Worm (Caenorhabditis elegans) whole organism, L4 larva: ENCODE data around the gene T19D12.6.

Experiments used
- F10B5.3 ChIP-seq: sonication (generic microtip); optimal IDR thresholded peaks from 2 replicates; lab custom pipeline; 2016; ENCODE audit warnings: mild to moderate bottlenecking, missing genetic modification characterization, missing compliant biosample characterization
- F26F4.8 ChIP-seq: fragments of 200-800 bp; sonication (Bioruptor generic); conservative IDR thresholded peaks from 2 replicates; pipeline ENCODE4 v1.3.6; 2022; ENCODE audit warnings: missing genetic modification characterization, missing compliant biosample characterization
- F44E2.7 ChIP-seq: fragments of 200-800 bp; sonication (Bioruptor generic); IDR thresholded peaks from 2 replicates; pipeline ENCODE4 v2.1.2; 2022; ENCODE audit warnings: missing genetic modification characterization, missing compliant biosample characterization
- Y105C5A.15 ChIP-seq: fragments of 200-800 bp; sonication (Bioruptor generic); IDR thresholded peaks from 2 replicates; pipeline ENCODE4 v1.3.6; 2022; ENCODE audit warnings: missing genetic modification characterization, missing compliant biosample characterization
- aly-2 ChIP-seq: sonication (generic microtip); optimal IDR thresholded peaks from 2 replicates; lab custom pipeline; 2018; ENCODE audit warnings: missing biosample characterization, missing genetic modification characterization
- arid-1 ChIP-seq: fragments of 200-800 bp; sonication (Bioruptor generic); conservative IDR thresholded peaks from 2 replicates; pipeline ENCODE4 v1.3.6; 2022; ENCODE audit warnings: missing genetic modification reagents, missing genetic modification characterization, missing compliant biosample characterization
- attf-4 ChIP-seq: sonication (generic microtip); optimal IDR thresholded peaks from 3 replicates; lab custom pipeline; 2017; ENCODE audit warnings: missing biosample characterization, missing genetic modification characterization
- ceh-20 ChIP-seq: fragments of 200-800 bp; sonication (Bioruptor generic); IDR thresholded peaks from 2 replicates; pipeline ENCODE4 v1.3.6; 2022; ENCODE audit warnings: missing genetic modification reagents, missing genetic modification characterization, missing compliant biosample characterization
- ceh-28 ChIP-seq: fragments of 150-350 bp; optimal IDR thresholded peaks from 2 replicates; lab custom pipeline; 2014; ENCODE audit warnings: missing biosample characterization, missing genetic modification reagents, missing genetic modification characterization
- ceh-44 ChIP-seq: fragments of 200-800 bp; sonication (Bioruptor generic); IDR thresholded peaks from 2 replicates; pipeline ENCODE4 v1.3.6; 2022; ENCODE audit warnings: missing genetic modification reagents, missing genetic modification characterization, missing compliant biosample characterization
- ceh-82 ChIP-seq: sonication (generic microtip); optimal IDR thresholded peaks from 2 replicates; lab custom pipeline; 2017; ENCODE audit warnings: missing biosample characterization, missing genetic modification characterization
- cey-2 ChIP-seq: sonication (generic microtip); optimal IDR thresholded peaks from 3 replicates; lab custom pipeline; 2017; ENCODE audit warnings: missing genetic modification characterization, mild to moderate bottlenecking, missing compliant biosample characterization, antibody characterized with exemption, borderline replicate concordance; ENCODE audit not compliant: insufficient read depth
- dmd-6 ChIP-seq: fragments of 200-800 bp; sonication (Bioruptor generic); IDR thresholded peaks from 2 replicates; pipeline ENCODE4 v1.3.6; 2022; ENCODE audit warnings: missing genetic modification reagents, missing genetic modification characterization, missing compliant biosample characterization
- dmd-9 ChIP-seq: fragments of 200-800 bp; sonication (Bioruptor generic); IDR thresholded peaks from 2 replicates; pipeline ENCODE4 v1.3.6; 2022; ENCODE audit warnings: missing genetic modification reagents, missing genetic modification characterization, missing compliant biosample characterization
- dpl-1 ChIP-seq: fragments of 150-350 bp; optimal IDR thresholded peaks from 2 replicates; lab custom pipeline; 2014; ENCODE audit warnings: missing biosample characterization, missing genetic modification reagents, missing genetic modification characterization
- dve-1 ChIP-seq: sonication (generic microtip); optimal IDR thresholded peaks from 2 replicates; lab custom pipeline; 2017; ENCODE audit warnings: antibody characterized with exemption, mild to moderate bottlenecking, missing genetic modification characterization, missing compliant biosample characterization; ENCODE audit not compliant: insufficient read depth
- fos-1 ChIP-seq: fragments of 150-350 bp; optimal IDR thresholded peaks from 2 replicates; lab custom pipeline; 2014; ENCODE audit warnings: missing biosample characterization, missing genetic modification characterization
- hif-1 ChIP-seq, 2 experiments: sonication (generic microtip); optimal IDR thresholded peaks; 2 replicates each; lab custom pipeline; 2016 to 2017; ENCODE audit warnings: missing compliant biosample characterization in 2 of 2, missing genetic modification characterization in 2 of 2, missing genetic modification reagents in 2 of 2, missing genotype in 2 of 2, mild to moderate bottlenecking in 1 of 2
- lin-1 ChIP-seq: fragments of 200-800 bp; sonication (Bioruptor generic); IDR thresholded peaks from 2 replicates; pipeline ENCODE4 v1.3.6; 2022; ENCODE audit warnings: missing genetic modification reagents, missing genetic modification characterization, missing compliant biosample characterization
- lin-29 ChIP-seq: fragments of 200-800 bp; sonication (Bioruptor generic); IDR thresholded peaks from 2 replicates; pipeline ENCODE4 v1.3.6; 2022; ENCODE audit warnings: missing genetic modification reagents, missing genetic modification characterization, missing compliant biosample characterization
- lin-38 ChIP-seq: fragments of 200-800 bp; sonication (Bioruptor generic); IDR thresholded peaks from 2 replicates; pipeline ENCODE4 v1.3.6; 2022; ENCODE audit warnings: missing genetic modification reagents, missing genetic modification characterization, missing compliant biosample characterization
- lin-39 ChIP-seq: fragments of 150-350 bp; optimal IDR thresholded peaks from 2 replicates; lab custom pipeline; 2014; ENCODE audit warnings: missing biosample characterization, missing genetic modification reagents, missing genetic modification characterization
- madf-5 ChIP-seq, 2 experiments: fragments of 200-800 bp; sonication (Bioruptor generic); IDR thresholded peaks; 2 replicates each; pipeline ENCODE4 v1.3.6; 2022; ENCODE audit warnings: missing compliant biosample characterization in 2 of 2, missing genetic modification characterization in 2 of 2
- mxl-2 ChIP-seq: fragments of 200-800 bp; sonication (Bioruptor generic); conservative IDR thresholded peaks from 2 replicates; pipeline ENCODE4 v1.3.6; 2022; ENCODE audit warnings: missing genetic modification reagents, missing genetic modification characterization, missing compliant biosample characterization
- nhr-10 ChIP-seq: fragments of 150-350 bp; optimal IDR thresholded peaks from 2 replicates; lab custom pipeline; 2014; ENCODE audit warnings: missing biosample characterization, missing genetic modification characterization
- nhr-102 ChIP-seq: sonication (generic microtip); optimal IDR thresholded peaks from 2 replicates; lab custom pipeline; 2016; ENCODE audit warnings: mild to moderate bottlenecking, missing genetic modification characterization, moderate library complexity, missing compliant biosample characterization
- nhr-25 ChIP-seq: sonication (generic microtip); optimal IDR thresholded peaks from 2 replicates; lab custom pipeline; 2017; ENCODE audit warnings: missing genetic modification characterization, mild to moderate bottlenecking, missing compliant biosample characterization, antibody characterized with exemption, moderate library complexity, borderline replicate concordance; ENCODE audit not compliant: insufficient read depth
- nhr-28 ChIP-seq: fragments of 150-350 bp; optimal IDR thresholded peaks from 2 replicates; lab custom pipeline; 2014; ENCODE audit warnings: missing biosample characterization, missing genetic modification characterization
- nhr-77 ChIP-seq: fragments of 150-350 bp; optimal IDR thresholded peaks from 2 replicates; lab custom pipeline; 2014; ENCODE audit warnings: missing biosample characterization, missing genetic modification characterization
- php-3 ChIP-seq: fragments of 200-800 bp; sonication (Bioruptor generic); IDR thresholded peaks from 2 replicates; pipeline ENCODE4 v1.3.6; 2022; ENCODE audit warnings: missing genetic modification reagents, missing genetic modification characterization, missing compliant biosample characterization
- pqm-1 ChIP-seq: sonication (generic microtip); optimal IDR thresholded peaks from 2 replicates; lab custom pipeline; 2017; ENCODE audit warnings: missing biosample characterization, missing genetic modification characterization
- rbr-2 ChIP-seq: sonication (generic microtip); optimal IDR thresholded peaks from 2 replicates; lab custom pipeline; 2016; ENCODE audit warnings: missing genotype, missing genetic modification characterization, missing compliant biosample characterization
- snpc-4 ChIP-seq: fragments of 150-350 bp; optimal IDR thresholded peaks from 2 replicates; lab custom pipeline; 2014; ENCODE audit warnings: missing biosample characterization, missing genetic modification characterization
- spr-1 ChIP-seq: sonication (generic microtip); optimal IDR thresholded peaks from 2 replicates; lab custom pipeline; 2016; ENCODE audit warnings: mild to moderate bottlenecking, missing genetic modification characterization, missing compliant biosample characterization
- spr-3 ChIP-seq: fragments of 200-800 bp; sonication (Bioruptor generic); optimal IDR thresholded peaks from 2 replicates; lab custom pipeline; 2018; ENCODE audit warnings: mild to moderate bottlenecking, missing genetic modification characterization, missing compliant biosample characterization
- tag-97 ChIP-seq: fragments of 200-800 bp; sonication (Bioruptor generic); IDR thresholded peaks from 2 replicates; pipeline ENCODE4 v1.3.6; 2022; ENCODE audit warnings: missing genetic modification characterization, missing compliant biosample characterization
- unc-130 ChIP-seq: sonication (generic microtip); optimal IDR thresholded peaks from 2 replicates; lab custom pipeline; 2016; ENCODE audit warnings: missing genetic modification reagents, missing genetic modification characterization, missing compliant biosample characterization
- unc-62 ChIP-seq, 3 experiments: fragments of 150-350 bp in 1 of 3; sonication (generic microtip); optimal IDR thresholded peaks in 2 of 3; peaks in 1 of 3; 1 replicate in 1 of 3; 2 replicates in 2 of 3; lab custom pipeline; 2014 to 2017; ENCODE audit warnings: missing biosample characterization in 3 of 3, missing genetic modification characterization in 3 of 3, missing genetic modification reagents in 3 of 3, missing genotype in 1 of 3
- zfp-2 ChIP-seq: sonication (generic microtip); optimal IDR thresholded peaks from 2 replicates; lab custom pipeline; 2016; ENCODE audit warnings: mild to moderate bottlenecking, missing genetic modification characterization, missing compliant biosample characterization
- zfp-3 ChIP-seq: fragments of 200-800 bp; sonication (Bioruptor generic); conservative IDR thresholded peaks from 2 replicates; pipeline ENCODE4 v1.3.6; 2022; ENCODE audit warnings: missing genetic modification reagents, missing genetic modification characterization, missing compliant biosample characterization
- zip-11 ChIP-seq: fragments of 200-800 bp; sonication (Bioruptor generic); IDR thresholded peaks from 2 replicates; pipeline ENCODE4 v1.3.6; 2022; ENCODE audit warnings: missing genetic modification characterization, missing compliant biosample characterization
- ztf-11 ChIP-seq: fragments of 150-350 bp; optimal IDR thresholded peaks from 2 replicates; lab custom pipeline; 2014; ENCODE audit warnings: missing biosample characterization, missing genetic modification characterization

The T19D12.6 gene

DNA sequence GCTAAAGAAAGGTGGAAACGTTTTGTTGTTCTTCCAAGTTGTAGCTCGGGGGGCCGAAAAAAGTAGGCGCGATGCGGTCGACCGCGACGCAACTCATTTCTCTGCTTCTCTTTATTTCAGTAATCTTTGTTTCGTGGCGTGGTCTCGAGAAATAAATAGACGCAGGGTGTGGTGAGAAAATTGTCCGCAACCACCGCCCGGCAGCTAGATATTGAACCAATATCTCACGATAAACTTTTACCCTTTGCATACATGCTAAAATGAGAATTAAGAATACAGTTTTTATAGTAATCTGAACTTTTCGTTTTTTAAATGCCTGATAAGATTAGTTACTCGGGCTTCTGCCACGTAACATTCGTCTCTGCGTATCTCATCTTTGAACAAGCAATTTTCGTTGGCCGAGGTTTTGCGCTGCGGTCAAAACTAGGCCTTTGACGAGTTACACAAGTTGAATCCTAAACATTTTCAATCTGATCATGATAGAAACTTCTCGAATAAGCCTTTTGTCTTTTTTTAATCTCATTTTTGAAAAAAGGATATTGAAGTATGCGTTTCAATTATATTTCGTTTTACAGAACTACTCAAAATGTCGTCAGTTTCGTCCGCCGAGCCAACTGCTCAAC lies 40.9 kb upstream of the T19D12.6 start, which contains the start of gene gyf-1 (continued):
- TF ChIP-seq madf-5 (GFP tag; IDR thresholded peaks at IDR 0.05; lab: Robert Waterston, UW) = no peak
- no peak for TF ChIP-seq fos-1 (tag; lab: Kevin White, UChicago)

DNA sequence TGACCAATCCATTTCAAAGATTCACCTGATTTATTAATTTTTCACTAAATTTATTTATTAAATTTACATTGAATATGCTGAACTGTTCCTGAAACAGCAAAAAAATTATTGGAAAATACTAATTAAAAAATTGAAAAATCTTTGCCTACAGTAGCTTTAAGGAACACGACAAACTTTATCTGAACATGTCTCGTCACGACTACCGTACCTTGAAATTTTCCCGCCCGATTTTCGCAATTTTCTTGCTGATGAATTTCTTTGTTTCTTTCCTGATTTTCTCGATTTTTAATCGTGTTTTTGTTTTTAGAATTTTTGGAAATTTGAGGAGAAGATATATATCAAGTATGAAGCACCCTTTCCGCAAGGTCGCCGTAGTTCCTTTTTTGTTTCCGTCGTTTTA lies 40.0 kb upstream of the T19D12.6 start:
- no peak for TF ChIP-seq nhr-25 (tag; lab: Kevin White, UChicago)
- no peak for TF ChIP-seq dpl-1
- peak; percentile 41 for TF ChIP-seq unc-130 (GFP tag; lab: Kevin White, UChicago)
- no peak for TF ChIP-seq ceh-82 (tag; lab: Kevin White, UChicago)
- no peak for TF ChIP-seq php-3 (GFP tag; lab: Robert Waterston, UW)
- no peak for TF ChIP-seq rbr-2
- peak in 1 of 2 experiments; percentile 24 for TF ChIP-seq unc-62 (GFP tag; optimal IDR thresholded peaks at IDR 0.05 in 1 of 2; lab: Kevin White, UChicago)
- TF ChIP-seq unc-62 (tag; optimal IDR thresholded peaks at IDR 0.05; lab: Kevin White, UChicago) = no peak

DNA sequence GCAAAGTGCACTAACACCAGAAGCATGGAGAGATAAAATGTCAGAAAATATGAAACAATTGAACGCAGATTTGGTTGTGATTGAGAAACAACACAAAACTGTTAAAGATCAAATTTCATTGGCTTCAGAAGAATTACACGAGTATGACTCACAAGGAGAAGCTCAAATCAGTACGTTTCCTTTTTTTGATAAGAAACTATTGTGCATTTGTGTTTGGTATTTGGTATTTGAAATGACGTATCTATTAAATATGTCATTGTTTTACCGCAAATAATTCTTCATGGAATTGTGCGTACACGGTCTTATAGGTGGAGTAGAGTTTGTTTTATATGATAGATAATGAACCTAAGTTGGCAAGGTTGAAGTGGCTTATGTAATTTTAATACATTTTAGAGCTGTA lies 38.6 kb upstream of the T19D12.6 start:
- TF ChIP-seq zfp-3 (GFP tag; lab: Robert Waterston, UW) (no peak), fos-1 (tag; lab: Kevin White, UChicago) (no peak), lin-38 (GFP tag; lab: Robert Waterston, UW) (no peak), ceh-28 (tag; lab: Kevin White, UChicago) (no peak), Y105C5A.15 (no peak), mxl-2 (GFP tag; lab: Robert Waterston, UW) (no peak), zip-11 (no peak), nhr-28 (peak; percentile 50), spr-3 (GFP tag; lab: Kevin White, UChicago) (no peak), nhr-77 (tag; lab: Kevin White, UChicago) (peak; percentile 18), aly-2 (tag; lab: Kevin White, UChicago) (no peak), ceh-20 (GFP tag; lab: Robert Waterston, UW) (no peak), dve-1 (no peak), nhr-102 (no peak), nhr-25 (tag; lab: Kevin White, UChicago) (no peak), ztf-11 (tag; lab: Kevin White, UChicago) (no peak), snpc-4 (tag; lab: Kevin White, UChicago) (no peak), F44E2.7 (no peak), pqm-1 (tag; lab: Kevin White, UChicago) (peak; percentile 72), dmd-6 (peak; percentile 58; the same call in 1 of the 2 replicates), attf-4 (tag; lab: Kevin White, UChicago) (no peak), hif-1 (tag; optimal IDR thresholded peaks at IDR 0.05; lab: Kevin White, UChicago) (no peak), F10B5.3 (tag; lab: Kevin White, UChicago) (no peak), spr-1 (tag; lab: Kevin White, UChicago) (no peak), arid-1 (GFP tag; lab: Robert Waterston, UW) (no peak), php-3 (GFP tag; lab: Robert Waterston, UW) (no peak), dmd-9 (GFP tag; lab: Robert Waterston, UW) (no peak)
- TF ChIP-seq, all 104 proteins: peak for 4

DNA sequence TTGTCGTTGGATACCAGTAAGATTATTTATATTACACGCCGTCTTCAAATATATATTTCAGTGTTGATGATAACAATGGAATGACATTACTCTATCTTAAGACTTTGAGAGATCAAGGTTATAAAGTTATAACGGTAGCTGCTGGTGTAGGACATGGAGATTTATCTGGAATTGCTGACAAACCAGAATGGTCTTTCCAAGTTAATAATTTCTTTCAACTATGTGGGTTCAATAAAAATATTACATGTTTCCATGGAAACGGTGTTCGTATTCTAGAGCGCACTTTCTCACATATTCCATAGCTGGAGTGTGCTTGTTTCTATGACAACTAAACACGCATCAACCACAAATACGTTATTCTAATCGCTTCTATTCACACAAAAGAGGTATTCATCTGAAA lies 36.8 kb upstream of the T19D12.6 start, which contains the start of gene ift-74:
ift-74 (plus strand) TSS at position 301 of the 400 bp plus-strand sequence.
- no peak for TF ChIP-seq tag-97
- no peak for TF ChIP-seq zfp-3 (GFP tag; lab: Robert Waterston, UW)
- no peak for TF ChIP-seq lin-1 (GFP tag; lab: Robert Waterston, UW)
- no peak for TF ChIP-seq ceh-28 (tag; lab: Kevin White, UChicago)
- TF ChIP-seq nhr-102 = no peak
- no peak for TF ChIP-seq arid-1 (GFP tag; lab: Robert Waterston, UW)
- TF ChIP-seq zfp-2 (tag; lab: Kevin White, UChicago) = no peak
- TF ChIP-seq dmd-9 (GFP tag; lab: Robert Waterston, UW) = no peak
- no peak for TF ChIP-seq nhr-77 (tag; lab: Kevin White, UChicago)
- TF ChIP-seq lin-29 = no peak
- no peak for TF ChIP-seq ceh-44 (GFP tag; lab: Robert Waterston, UW)
- TF ChIP-seq lin-39 (tag; lab: Kevin White, UChicago) = no peak
- no peak for TF ChIP-seq attf-4 (tag; lab: Kevin White, UChicago)
- no peak for TF ChIP-seq cey-2 (tag; lab: Kevin White, UChicago)
- TF ChIP-seq rbr-2 = no peak
- no peak for TF ChIP-seq F26F4.8
- TF ChIP-seq nhr-10 (tag; lab: Kevin White, UChicago) = no peak
